Worm (Caenorhabditis elegans) whole organism, L3 larva: ENCODE data around the gene let-653.
A peak's percentile ranks its signal among the peaks of the same experiment; 100 is the strongest.

Source experiments
- R02D3.7 ChIP-seq: fragments of 150-350 bp; optimal IDR thresholded peaks from 2 replicates; lab custom pipeline; 2014; ENCODE audit warnings: missing biosample characterization, missing genetic modification characterization
- ceh-16 ChIP-seq: sonication (generic microtip); optimal IDR thresholded peaks from 2 replicates; lab custom pipeline; 2017; ENCODE audit warnings: missing biosample characterization, missing genetic modification characterization
- ceh-28 ChIP-seq: fragments of 150-350 bp; optimal IDR thresholded peaks from 2 replicates; lab custom pipeline; 2014; ENCODE audit warnings: missing biosample characterization, missing genetic modification reagents, missing genetic modification characterization
- elt-1 ChIP-seq: fragments of 150-350 bp; optimal IDR thresholded peaks from 2 replicates; lab custom pipeline; 2014; ENCODE audit warnings: missing biosample characterization, missing genetic modification characterization
- lin-15B ChIP-seq: fragments of 150-350 bp; optimal IDR thresholded peaks from 2 replicates; lab custom pipeline; 2014; ENCODE audit warnings: missing biosample characterization, missing genetic modification characterization
- nhr-28 ChIP-seq: fragments of 150-350 bp; optimal IDR thresholded peaks from 2 replicates; lab custom pipeline; 2014; ENCODE audit warnings: missing biosample characterization, missing genetic modification characterization
- pqm-1 ChIP-seq: fragments of 150-350 bp; optimal IDR thresholded peaks from 2 replicates; lab custom pipeline; 2017; ENCODE audit warnings: missing biosample characterization, missing genetic modification characterization, inconsistent platforms
- snpc-4 ChIP-seq: fragments of 150-350 bp; optimal IDR thresholded peaks from 2 replicates; lab custom pipeline; 2014; ENCODE audit warnings: missing biosample characterization, missing genetic modification characterization
- tbx-2 ChIP-seq: sonication (generic microtip); optimal IDR thresholded peaks from 2 replicates; lab custom pipeline; 2016; ENCODE audit warnings: mild to moderate bottlenecking, missing genetic modification characterization, missing compliant biosample characterization
- ztf-11 ChIP-seq: fragments of 150-350 bp; optimal IDR thresholded peaks from 2 replicates; lab custom pipeline; 2014; ENCODE audit warnings: missing biosample characterization, missing genetic modification characterization
- ztf-4 ChIP-seq: fragments of 150-350 bp; optimal IDR thresholded peaks from 2 replicates; lab custom pipeline; 2014; ENCODE audit warnings: missing biosample characterization, missing genetic modification characterization

DNA sequence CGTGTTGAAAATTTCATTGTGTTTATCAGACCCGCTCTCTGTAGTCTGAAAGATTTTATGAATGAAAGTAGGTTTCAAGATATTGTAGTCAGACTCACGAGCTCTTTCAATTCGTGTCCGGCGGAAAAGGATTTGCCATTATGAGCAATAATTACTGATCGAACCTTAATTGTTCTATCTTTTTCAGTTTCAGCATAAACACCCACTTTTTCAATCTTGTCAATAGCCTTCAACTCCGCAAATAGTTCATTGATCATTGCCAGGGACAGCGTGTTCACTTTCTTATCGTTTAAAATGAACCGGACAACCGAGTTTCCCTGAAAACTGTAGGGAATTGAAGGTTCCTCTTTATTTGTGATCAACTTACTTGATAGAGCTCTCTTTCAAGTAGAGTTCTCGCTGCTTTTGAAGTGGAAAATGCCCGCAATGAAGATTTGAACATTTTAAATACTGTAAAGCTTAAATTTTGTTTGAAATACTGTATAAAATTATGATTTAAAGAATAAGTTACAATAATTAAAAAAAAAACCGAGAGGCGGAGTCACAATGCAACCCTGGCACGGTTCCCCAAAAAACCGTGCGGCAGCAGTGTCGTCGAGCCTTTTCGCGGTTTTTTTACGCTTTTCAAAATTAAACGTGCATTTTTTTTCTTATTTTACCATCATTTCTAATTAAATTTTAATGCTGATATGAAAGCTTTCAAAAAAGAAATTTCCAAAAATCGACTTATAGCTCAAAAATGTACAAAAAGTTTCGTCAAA lies 29.3 kb upstream of the let-653 start, which contains the start of gene ech-2:
- no peak for TF ChIP-seq ztf-11 (tag; lab: Kevin White, UChicago)
- TF ChIP-seq snpc-4: no peak
- TF ChIP-seq tbx-2 (tag; lab: Kevin White, UChicago): no peak
- no peak for TF ChIP-seq R02D3.7 (tag; lab: Kevin White, UChicago)
- TF ChIP-seq nhr-28: no peak
- TF ChIP-seq lin-15B (tag; lab: Kevin White, UChicago): peak; percentile 20
- TF ChIP-seq elt-1 (tag; lab: Kevin White, UChicago): no peak
- TF ChIP-seq ceh-28 (tag; lab: Kevin White, UChicago): no peak
- TF ChIP-seq pqm-1 (tag; lab: Kevin White, UChicago): no peak
- no peak for TF ChIP-seq ceh-16 (tag; lab: Kevin White, UChicago)
- no peak for TF ChIP-seq ztf-4 (tag; lab: Kevin White, UChicago)
